Fruit fly (Drosophila melanogaster): ENCODE measurements around the gene CG31921.

DNA sequence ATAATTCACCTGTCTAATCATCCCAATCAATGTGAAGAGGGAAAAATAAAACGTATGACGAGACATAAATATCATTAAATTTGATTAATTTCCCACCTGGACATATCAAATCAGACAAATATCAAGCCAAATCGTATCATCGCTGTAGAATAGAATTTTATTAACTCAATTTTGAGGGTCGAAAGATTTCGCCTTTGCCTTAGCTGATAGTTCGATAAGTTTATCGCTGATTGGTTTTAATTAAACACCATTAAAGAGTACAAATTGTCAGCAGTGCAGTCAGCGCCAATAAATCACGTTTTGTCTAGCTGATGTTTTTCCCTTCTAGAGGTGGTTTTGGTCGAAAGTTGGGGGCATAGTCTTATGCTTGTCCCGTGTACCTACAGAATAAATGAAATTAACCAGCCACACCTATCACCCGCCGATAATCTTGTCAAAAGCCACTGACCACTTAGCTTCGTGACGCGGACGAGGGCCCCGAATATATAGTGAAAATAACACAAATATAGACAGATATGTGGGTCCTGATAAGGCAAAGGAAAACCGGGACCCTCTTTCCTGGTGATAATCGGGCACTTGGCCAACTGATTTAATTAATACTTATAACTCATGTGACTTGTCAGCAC, 46.8 kb upstream of the CG31921 start:
- TF ChIP-seq ttk (optimal IDR thresholded peaks at IDR 0.05) (no peak), Myc (optimal IDR thresholded peaks at IDR 0.05) (no peak), Sin3A (optimal IDR thresholded peaks at IDR 0.05) (no peak)
